Fruit fly (Drosophila melanogaster): ENCODE results near the gene ear.

The ear gene

dm6 chr3R:15330472-15330871 is 9.9 kb downstream of the ear start, which contains the start of gene mRpL9 (continued):
- no peak for TF ChIP-seq rib (GFP tag; IDR thresholded peaks at IDR 0.05)
- TF ChIP-seq CG34376 (GFP tag; optimal IDR thresholded peaks at IDR 0.05), result no peak
- TF ChIP-seq CG7556 (GFP tag; optimal IDR thresholded peaks at IDR 0.05), result no peak
- TF ChIP-seq wek (GFP tag; optimal IDR thresholded peaks at IDR 0.05), result no peak
- no peak for TF ChIP-seq CG12219 (GFP tag; optimal IDR thresholded peaks at IDR 0.05)
- TF ChIP-seq tgo (GFP tag; IDR thresholded peaks at IDR 0.05), result no peak
- peak; percentile 26 for TF ChIP-seq Nf-YC (tag; optimal IDR thresholded peaks at IDR 0.05)
- TF ChIP-seq kay (GFP tag; optimal IDR thresholded peaks at IDR 0.05), result no peak
- TF ChIP-seq ac (GFP tag; optimal IDR thresholded peaks at IDR 0.05), result no peak
- TF ChIP-seq ind (GFP tag; optimal IDR thresholded peaks at IDR 0.05), result peak; percentile 21
- TF ChIP-seq E2f1 (GFP tag; IDR thresholded peaks at IDR 0.05), result no peak
- TF ChIP-seq Hr51 (GFP tag; optimal IDR thresholded peaks at IDR 0.05), result no peak
- peak; percentile 52 for TF ChIP-seq phol (tag; optimal IDR thresholded peaks at IDR 0.05)
- no peak for TF ChIP-seq fru (optimal IDR thresholded peaks at IDR 0.05)
- TF ChIP-seq crc (GFP tag; optimal IDR thresholded peaks at IDR 0.05), result no peak
- no peak for TF ChIP-seq tio (GFP tag; optimal IDR thresholded peaks at IDR 0.05)
- TF ChIP-seq CG4328 (GFP tag; optimal IDR thresholded peaks at IDR 0.05), result no peak
- TF ChIP-seq jing (GFP tag; optimal IDR thresholded peaks at IDR 0.05), result no peak
- TF ChIP-seq Fer3 (tag; optimal IDR thresholded peaks at IDR 0.05), result peak; percentile 35
- TF ChIP-seq vnd (GFP tag; IDR thresholded peaks at IDR 0.05; ENCODE audit: partially characterized antibody), result no peak
- TF ChIP-seq CG1024 (GFP tag; IDR thresholded peaks at IDR 0.05), result no peak
- TF ChIP-seq CG2120 (GFP tag; optimal IDR thresholded peaks at IDR 0.05), result peak; percentile 59
- TF ChIP-seq vvl (GFP tag; IDR thresholded peaks at IDR 0.05), result no peak; the same call in 1 of the 2 replicates
- peak; percentile 63 for TF ChIP-seq MESR4 (GFP tag; optimal IDR thresholded peaks at IDR 0.05)
- TF ChIP-seq cwo (GFP tag; optimal IDR thresholded peaks at IDR 0.05), result no peak
- TF ChIP-seq Bteb2 (GFP tag; optimal IDR thresholded peaks at IDR 0.05), result peak; percentile 12
- TF ChIP-seq dimm (GFP tag; IDR thresholded peaks at IDR 0.05), result no peak
- no peak for TF ChIP-seq CG4404 (GFP tag; IDR thresholded peaks at IDR 0.05)
- no peak for TF ChIP-seq so (GFP tag; IDR thresholded peaks at IDR 0.05)
- TF ChIP-seq gro (GFP tag; optimal IDR thresholded peaks at IDR 0.05), result no peak
- TF ChIP-seq grn (GFP tag; optimal IDR thresholded peaks at IDR 0.05), result no peak
- no peak for TF ChIP-seq onecut (GFP tag; IDR thresholded peaks at IDR 0.05)
- TF ChIP-seq lmd (GFP tag; IDR thresholded peaks at IDR 0.05), result peak; percentile 24; the same call in 1 of the 2 replicates
- TF ChIP-seq hkb (optimal IDR thresholded peaks at IDR 0.05), result no peak
- TF ChIP-seq hkb (GFP tag; IDR thresholded peaks at IDR 0.05), result no peak
- TF ChIP-seq CG1832 (GFP tag; optimal IDR thresholded peaks at IDR 0.05), result no peak
- no peak for TF ChIP-seq Nf-YA (GFP tag; IDR thresholded peaks at IDR 0.05)
- no peak for TF ChIP-seq Rx (GFP tag; IDR thresholded peaks at IDR 0.05)
- peak; percentile 33 for TF ChIP-seq CG9817 (tag; optimal IDR thresholded peaks at IDR 0.05)
- TF ChIP-seq pho (GFP tag; optimal IDR thresholded peaks at IDR 0.05), result no peak
- TF ChIP-seq ase (GFP tag; IDR thresholded peaks at IDR 0.05), result no peak
- TF ChIP-seq sna (GFP tag; IDR thresholded peaks at IDR 0.05; ENCODE audit: partially characterized antibody), result no peak
- TF ChIP-seq ash1 (GFP tag; optimal IDR thresholded peaks at IDR 0.05), result no peak
- no peak for TF ChIP-seq CG8478 (optimal IDR thresholded peaks at IDR 0.05)
- TF ChIP-seq Hmr (GFP tag; optimal IDR thresholded peaks at IDR 0.05), result no peak
- TF ChIP-seq ssp (GFP tag; IDR thresholded peaks at IDR 0.05), result no peak
- TF ChIP-seq CG13296 (GFP tag; optimal IDR thresholded peaks at IDR 0.05), result no peak
- TF ChIP-seq row (GFP tag; IDR thresholded peaks at IDR 0.05), result peak; percentile 72
- TF ChIP-seq luna (GFP tag; optimal IDR thresholded peaks at IDR 0.05), result no peak
- no peak for TF ChIP-seq Oaz (GFP tag; IDR thresholded peaks at IDR 0.05)
- no peak for TF ChIP-seq CG10209 (GFP tag; optimal IDR thresholded peaks at IDR 0.05)
- TF ChIP-seq Hr39 (optimal IDR thresholded peaks at IDR 0.05), result no peak
- no peak for TF ChIP-seq chm (GFP tag; IDR thresholded peaks at IDR 0.05)
- peak; percentile 20 for TF ChIP-seq tin (GFP tag; optimal IDR thresholded peaks at IDR 0.05)
